Fruit fly (Drosophila melanogaster) whole organism, embryonic: ENCODE data around the gene Pcyt1.

Experiments
- ATbp ChIP-seq: fragments of 200-800 bp; sonication (Bioruptor generic); optimal IDR thresholded peaks from 2 replicates; lab custom pipeline; 2017; ENCODE audit warnings: missing biosample characterization, mild to moderate bottlenecking, missing genetic modification characterization, missing genetic modification reagents
- BEAF-32 ChIP-seq: fragments of 200-800 bp; sonication (Bioruptor generic); optimal IDR thresholded peaks from 3 replicates; lab custom pipeline; 2017; ENCODE audit warnings: missing biosample characterization, missing genetic modification characterization, mild to moderate bottlenecking, moderate library complexity, missing genetic modification reagents
- Bdp1 ChIP-seq: fragments of 200-800 bp; sonication (Bioruptor generic); optimal IDR thresholded peaks from 3 replicates; lab custom pipeline; 2016; ENCODE audit warnings: missing biosample characterization, missing genetic modification characterization
- CG10431 ChIP-seq: fragments of 200-800 bp; sonication (Bioruptor generic); optimal IDR thresholded peaks from 3 replicates; lab custom pipeline; 2018; ENCODE audit warnings: missing biosample characterization, mild to moderate bottlenecking, missing genetic modification characterization
- CG10979 ChIP-seq: fragments of 200-800 bp; sonication (Bioruptor generic); optimal IDR thresholded peaks from 2 replicates; lab custom pipeline; 2018; ENCODE audit warnings: missing biosample characterization, mild to moderate bottlenecking, missing genetic modification characterization, moderate library complexity
- CG12104 ChIP-seq: fragments of 200-800 bp; sonication (Bioruptor generic); optimal IDR thresholded peaks from 3 replicates; lab custom pipeline; 2016; ENCODE audit warnings: missing biosample characterization, missing genetic modification characterization
- CG13287 ChIP-seq: fragments of 200-800 bp; sonication (Bioruptor generic); IDR thresholded peaks from 2 replicates; pipeline ENCODE4 v1.3.6; 2022; ENCODE audit warnings: missing biosample characterization, missing genetic modification characterization; ENCODE audit not compliant: partially characterized antibody
- CG14965 ChIP-seq: fragments of 200-800 bp; sonication (Bioruptor generic); optimal IDR thresholded peaks from 2 replicates; lab custom pipeline; 2016; ENCODE audit warnings: missing biosample characterization, missing genetic modification characterization, borderline replicate concordance
- CG1529 ChIP-seq: fragments of 200-800 bp; sonication (Bioruptor generic); optimal IDR thresholded peaks from 3 replicates; lab custom pipeline; 2018; ENCODE audit warnings: missing biosample characterization, missing genetic modification characterization
- CG17186 ChIP-seq: fragments of 200-800 bp; sonication (Bioruptor generic); optimal IDR thresholded peaks from 3 replicates; lab custom pipeline; 2017; ENCODE audit warnings: missing biosample characterization, missing genetic modification reagents, missing genetic modification characterization
- CG17385 ChIP-seq: fragments of 200-800 bp; sonication (Bioruptor generic); optimal IDR thresholded peaks from 3 replicates; lab custom pipeline; 2018; ENCODE audit warnings: missing biosample characterization, mild to moderate bottlenecking, missing genetic modification characterization
- CG1792 ChIP-seq: fragments of 200-800 bp; sonication (Bioruptor generic); optimal IDR thresholded peaks from 2 replicates; lab custom pipeline; 2016; ENCODE audit warnings: missing biosample characterization, missing genetic modification characterization
- CG18011 ChIP-seq: fragments of 200-800 bp; sonication (Bioruptor generic); optimal IDR thresholded peaks from 2 replicates; lab custom pipeline; 2017; ENCODE audit warnings: missing biosample characterization, missing genetic modification characterization, mild to moderate bottlenecking, moderate library complexity, missing genotype
- CG32772 ChIP-seq: fragments of 200-800 bp; sonication (Bioruptor generic); IDR thresholded peaks from 2 replicates; pipeline ENCODE4 v1.3.6; 2022; ENCODE audit warnings: missing biosample characterization, missing genetic modification characterization
- CG3838 ChIP-seq: fragments of 200-800 bp; sonication (Bioruptor generic); optimal IDR thresholded peaks from 3 replicates; lab custom pipeline; 2016; ENCODE audit warnings: missing biosample characterization, missing genetic modification characterization
- CG4854 ChIP-seq: fragments of 200-800 bp; sonication (Bioruptor generic); optimal IDR thresholded peaks from 2 replicates; lab custom pipeline; 2016; ENCODE audit warnings: missing biosample characterization, missing genetic modification characterization, inconsistent platforms
- CrebB ChIP-seq: fragments of 200-800 bp; sonication (Bioruptor generic); optimal IDR thresholded peaks from 3 replicates; lab custom pipeline; 2018; ENCODE audit warnings: missing biosample characterization, mild to moderate bottlenecking, missing genetic modification characterization
- Dll ChIP-seq: fragments of 200-800 bp; sonication (Bioruptor generic); IDR thresholded peaks from 4 replicates; pipeline ENCODE4 v1.3.6; 2022; ENCODE audit warnings: missing biosample characterization, missing genetic modification characterization; ENCODE audit not compliant: partially characterized antibody
- Eip74EF ChIP-seq, 2 experiments: fragments of 200-800 bp in 1 of 2; fragments of >200 bp in 1 of 2; sonication (Bioruptor generic) in 1 of 2; optimal IDR thresholded peaks; 2 replicates each; lab custom pipeline; 2017 to 2019; ENCODE audit warnings: missing biosample characterization in 2 of 2, missing genetic modification characterization in 2 of 2, mild to moderate bottlenecking in 1 of 2, moderate library complexity in 1 of 2
- Elba2 ChIP-seq: fragments of 200-800 bp; sonication (Bioruptor generic); optimal IDR thresholded peaks from 3 replicates; lab custom pipeline; 2016; ENCODE audit warnings: missing biosample characterization, missing genetic modification characterization
- H15 ChIP-seq: fragments of 200-800 bp; sonication (Bioruptor generic); IDR thresholded peaks from 3 replicates; pipeline ENCODE4 v1.3.6; 2022; ENCODE audit warnings: missing biosample characterization, missing genetic modification characterization
- Hand ChIP-seq: fragments of 200-800 bp; sonication (Bioruptor generic); optimal IDR thresholded peaks from 2 replicates; lab custom pipeline; 2017; ENCODE audit warnings: mild to moderate bottlenecking, missing biosample characterization, missing genetic modification reagents, missing genetic modification characterization
- Hsf ChIP-seq: fragments of 200-800 bp; sonication (Bioruptor generic); optimal IDR thresholded peaks from 3 replicates; lab custom pipeline; 2016; ENCODE audit warnings: missing biosample characterization, missing genetic modification characterization
- MBD-R2 ChIP-seq: fragments of 200-800 bp; sonication (Bioruptor generic); IDR thresholded peaks from 2 replicates; pipeline ENCODE4 v1.3.6; 2022; ENCODE audit warnings: missing biosample characterization, missing genetic modification characterization
- Mad ChIP-seq: fragments of 200-800 bp; sonication (Bioruptor generic); optimal IDR thresholded peaks from 2 replicates; lab custom pipeline; 2016; ENCODE audit warnings: missing biosample characterization, missing genetic modification characterization
- Nf-YA ChIP-seq: fragments of 200-800 bp; sonication (Bioruptor generic); IDR thresholded peaks from 2 replicates; pipeline ENCODE4 v1.3.6; 2022; ENCODE audit warnings: missing biosample characterization, missing genetic modification characterization
- Oli ChIP-seq: fragments of 200-800 bp; sonication (Bioruptor generic); optimal IDR thresholded peaks from 2 replicates; lab custom pipeline; 2018; ENCODE audit warnings: missing biosample characterization, mild to moderate bottlenecking, missing genetic modification characterization, moderate library complexity
- Ptx1 ChIP-seq: fragments of 200-800 bp; sonication (Bioruptor generic); IDR thresholded peaks from 2 replicates; pipeline ENCODE4 v1.3.6; 2022; ENCODE audit warnings: missing biosample characterization, missing genetic modification characterization
- Taf1 ChIP-seq: fragments of 200-800 bp; sonication (Bioruptor generic); IDR thresholded peaks from 2 replicates; pipeline ENCODE4 v1.3.6; 2022; ENCODE audit warnings: missing biosample characterization, missing genetic modification characterization
- Vsx1 ChIP-seq: fragments of 200-800 bp; sonication (Bioruptor generic); optimal IDR thresholded peaks from 2 replicates; lab custom pipeline; 2017; ENCODE audit warnings: missing biosample characterization, mild to moderate bottlenecking, missing genetic modification characterization, missing genetic modification reagents
- bab2 ChIP-seq: fragments of 200-800 bp; sonication (Bioruptor generic); optimal IDR thresholded peaks from 2 replicates; lab custom pipeline; 2016; ENCODE audit warnings: missing biosample characterization, missing genetic modification characterization
- corto ChIP-seq: fragments of 200-800 bp; sonication (Bioruptor generic); optimal IDR thresholded peaks from 2 replicates; lab custom pipeline; 2016; ENCODE audit warnings: missing biosample characterization, mild to moderate bottlenecking, missing genetic modification characterization, moderate library complexity
- en ChIP-seq: fragments of 200-800 bp; sonication (Bioruptor generic); optimal IDR thresholded peaks from 2 replicates; lab custom pipeline; 2016; ENCODE audit warnings: missing biosample characterization, missing genetic modification characterization
- esg ChIP-seq: fragments of 200-800 bp; sonication (Bioruptor generic); conservative IDR thresholded peaks from 2 replicates; pipeline ENCODE4 v1.3.6; 2022; ENCODE audit warnings: missing biosample characterization, missing genetic modification characterization
- ewg ChIP-seq: fragments of 200-800 bp; sonication (Bioruptor generic); optimal IDR thresholded peaks from 3 replicates; lab custom pipeline; 2017; ENCODE audit warnings: mild to moderate bottlenecking, missing biosample characterization, missing genetic modification reagents, missing genetic modification characterization
- fd3F ChIP-seq: fragments of 200-800 bp; sonication (Bioruptor generic); optimal IDR thresholded peaks from 2 replicates; lab custom pipeline; 2018; ENCODE audit warnings: missing biosample characterization, mild to moderate bottlenecking, missing genetic modification characterization, moderate library complexity
- grau ChIP-seq: fragments of 200-800 bp; optimal IDR thresholded peaks from 3 replicates; lab custom pipeline; 2019; ENCODE audit warnings: missing biosample characterization, mild to moderate bottlenecking, missing genetic modification characterization, moderate library complexity
- her ChIP-seq: fragments of 200-800 bp; sonication (Bioruptor generic); optimal IDR thresholded peaks from 2 replicates; lab custom pipeline; 2016; ENCODE audit warnings: missing biosample characterization, missing genetic modification characterization
- lab ChIP-seq: fragments of 200-800 bp; sonication (Bioruptor generic); optimal IDR thresholded peaks from 3 replicates; lab custom pipeline; 2017; ENCODE audit warnings: missing biosample characterization, missing genetic modification characterization, mild to moderate bottlenecking, moderate library complexity, missing genetic modification reagents
- lilli ChIP-seq: fragments of 200-800 bp; sonication (Bioruptor generic); optimal IDR thresholded peaks from 3 replicates; lab custom pipeline; 2016; ENCODE audit warnings: missing biosample characterization, missing genetic modification characterization
- mld ChIP-seq: fragments of 200-800 bp; sonication (Bioruptor generic); IDR thresholded peaks from 3 replicates; pipeline ENCODE4 v1.3.6; 2022; ENCODE audit warnings: missing biosample characterization, missing genetic modification characterization; ENCODE audit not compliant: partially characterized antibody
- nerfin-1 ChIP-seq: fragments of 200-800 bp; sonication (Bioruptor generic); optimal IDR thresholded peaks from 3 replicates; lab custom pipeline; 2019; ENCODE audit warnings: missing biosample characterization, mild to moderate bottlenecking, missing genetic modification characterization, moderate library complexity
- oc ChIP-seq: fragments of 200-800 bp; sonication (Bioruptor generic); optimal IDR thresholded peaks from 2 replicates; lab custom pipeline; 2018; ENCODE audit warnings: missing biosample characterization, mild to moderate bottlenecking, missing genetic modification characterization, moderate library complexity
- salm ChIP-seq: fragments of 200-800 bp; sonication (Bioruptor generic); optimal IDR thresholded peaks from 2 replicates; lab custom pipeline; 2018; ENCODE audit warnings: missing biosample characterization, mild to moderate bottlenecking, missing genetic modification characterization
- sd ChIP-seq: fragments of 200-800 bp; sonication (Bioruptor generic); optimal IDR thresholded peaks from 3 replicates; lab custom pipeline; 2018; ENCODE audit warnings: missing biosample characterization, mild to moderate bottlenecking, missing genetic modification characterization, moderate library complexity
- sima ChIP-seq: fragments of 200-800 bp; sonication (Bioruptor generic); optimal IDR thresholded peaks from 2 replicates; lab custom pipeline; 2016; ENCODE audit warnings: missing biosample characterization, missing genetic modification characterization
- sisA ChIP-seq: fragments of 200-800 bp; sonication (Bioruptor generic); IDR thresholded peaks from 2 replicates; pipeline ENCODE4 v1.3.6; 2022; ENCODE audit warnings: missing biosample characterization, missing genetic modification characterization
- so ChIP-seq: fragments of 200-800 bp; sonication (Bioruptor generic); IDR thresholded peaks from 3 replicates; pipeline ENCODE4 v1.3.6; 2022; ENCODE audit warnings: missing biosample characterization, missing genetic modification characterization
- tap ChIP-seq: fragments of 200-800 bp; optimal IDR thresholded peaks from 3 replicates; lab custom pipeline; 2019; ENCODE audit warnings: missing biosample characterization, mild to moderate bottlenecking, missing genetic modification characterization, moderate library complexity

Gene Pcyt1

dm6 chr3L:1558178-1558788, 12.4 kb downstream of the Pcyt1 start, which contains the start of the genes Pex10 and CG12099 (continued):
- TF ChIP-seq corto (peak; percentile 88), Eip74EF (GFP tag; optimal IDR thresholded peaks at IDR 0.05; lab: Kevin White, UChicago) (no peak), mld (GFP tag; lab: Robert Waterston, UW) (peak; percentile 80; the same call in 2 of the 3 replicates), CG18011 (GFP tag; lab: Kevin White, UChicago) (peak; percentile 74), Dll (GFP tag; lab: Robert Waterston, UW) (peak; percentile 99), salm (tag; lab: Kevin White, UChicago) (peak; percentile 59), CG14965 (GFP tag; lab: Kevin White, UChicago) (no peak), sisA (GFP tag; lab: Robert Waterston, UW) (peak; percentile 93), bab2 (GFP tag; lab: Kevin White, UChicago) (peak; percentile 69), tap (tag; lab: Kevin White, UChicago) (peak; percentile 71), Oli (tag; lab: Kevin White, UChicago) (peak; percentile 73), oc (no peak), lab (peak; percentile 91), sd (tag; lab: Kevin White, UChicago) (no peak), Bdp1 (GFP tag; lab: Kevin White, UChicago) (peak; percentile 50), lilli (GFP tag; lab: Kevin White, UChicago) (peak; percentile 88), CG1529 (GFP tag; lab: Kevin White, UChicago) (peak; percentile 51), Taf1 (peak; percentile 86), fd3F (GFP tag; lab: Kevin White, UChicago) (peak; percentile 82), her (GFP tag; lab: Kevin White, UChicago) (no peak), Mad (GFP tag; lab: Kevin White, UChicago) (peak; percentile 83), CG13287 (GFP tag; lab: Robert Waterston, UW) (peak; percentile 95), BEAF-32 (GFP tag; lab: Kevin White, UChicago) (peak; percentile 97), Hsf (GFP tag; lab: Kevin White, UChicago) (peak; percentile 83), CG1792 (peak; percentile 6), sima (GFP tag; lab: Kevin White, UChicago) (no peak), CG32772 (GFP tag; lab: Robert Waterston, UW) (peak; percentile 91), H15 (peak; percentile 86; the same call in 2 of the 3 replicates), Hand (GFP tag; lab: Kevin White, UChicago) (peak; percentile 50), en (no peak), MBD-R2 (peak; percentile 92), grau (tag; lab: Kevin White, UChicago) (peak; percentile 88), CG12104 (peak; percentile 81), CG17186 (GFP tag; lab: Kevin White, UChicago) (peak; percentile 86), ewg (GFP tag; lab: Kevin White, UChicago) (peak; percentile 67), Elba2 (GFP tag; lab: Kevin White, UChicago) (peak; percentile 79), nerfin-1 (tag; lab: Kevin White, UChicago) (peak; percentile 82), so (GFP tag; lab: Robert Waterston, UW) (peak; percentile 86), CG10979 (tag; lab: Kevin White, UChicago) (peak; percentile 76), CrebB (tag; lab: Kevin White, UChicago) (peak; percentile 72), Nf-YA (GFP tag; lab: Robert Waterston, UW) (peak; percentile 66), esg (GFP tag; lab: Robert Waterston, UW) (peak; percentile 91), Vsx1 (GFP tag; lab: Kevin White, UChicago) (no peak), CG4854 (peak; percentile 74), CG3838 (peak; percentile 59), CG10431 (GFP tag; lab: Kevin White, UChicago) (no peak), CG17385 (GFP tag; lab: Kevin White, UChicago) (peak; percentile 76), ATbp (peak; percentile 70), Ptx1 (GFP tag; lab: Robert Waterston, UW) (peak; percentile 95)
